Worm (Caenorhabditis elegans) whole organism, late embryonic: ENCODE results near the gene tbh-1.

Experiments
- C38D4.7 ChIP-seq: fragments of 200-800 bp; sonication (Bioruptor generic); optimal IDR thresholded peaks from 2 replicates; lab custom pipeline; 2018; ENCODE audit warnings: mild to moderate bottlenecking, missing genetic modification characterization, moderate library complexity, missing compliant biosample characterization
- F13H6.1 ChIP-seq: sonication (generic microtip); optimal IDR thresholded peaks from 2 replicates; lab custom pipeline; 2016; ENCODE audit warnings: missing genetic modification characterization, missing compliant biosample characterization
- Y22D7AL.16 ChIP-seq: sonication (generic microtip); optimal IDR thresholded peaks from 2 replicates; lab custom pipeline; 2016; ENCODE audit warnings: missing genetic modification characterization, missing compliant biosample characterization
- ahr-1 ChIP-seq: sonication (generic microtip); optimal IDR thresholded peaks from 2 replicates; lab custom pipeline; 2016; ENCODE audit warnings: missing genetic modification characterization, missing compliant biosample characterization
- ceh-18 ChIP-seq: sonication (generic microtip); optimal IDR thresholded peaks from 2 replicates; lab custom pipeline; 2016; ENCODE audit warnings: missing genetic modification characterization, missing compliant biosample characterization
- ceh-19 ChIP-seq: fragments of 200-800 bp; sonication (Bioruptor generic); optimal IDR thresholded peaks from 2 replicates; lab custom pipeline; 2018; ENCODE audit warnings: mild to moderate bottlenecking, missing genetic modification characterization, missing compliant biosample characterization
- ceh-30 ChIP-seq: fragments of 150-350 bp; optimal IDR thresholded peaks from 2 replicates; lab custom pipeline; 2014; ENCODE audit warnings: missing biosample characterization, missing genetic modification characterization
- ceh-31 ChIP-seq: sonication (generic microtip); optimal IDR thresholded peaks from 2 replicates; lab custom pipeline; 2016; ENCODE audit warnings: missing genetic modification characterization, missing compliant biosample characterization
- ceh-34 ChIP-seq: sonication (generic microtip); optimal IDR thresholded peaks from 2 replicates; lab custom pipeline; 2016; ENCODE audit warnings: mild to moderate bottlenecking, missing genetic modification characterization, missing compliant biosample characterization
- ceh-45 ChIP-seq: fragments of 200-800 bp; sonication (Bioruptor generic); IDR thresholded peaks from 2 replicates; pipeline ENCODE4 v1.3.6; 2022; ENCODE audit warnings: missing genetic modification reagents, missing genetic modification characterization, missing compliant biosample characterization
- ceh-48 ChIP-seq: sonication (generic microtip); optimal IDR thresholded peaks from 2 replicates; lab custom pipeline; 2016; ENCODE audit warnings: missing genetic modification characterization, inconsistent platforms, missing compliant biosample characterization
- ceh-6 ChIP-seq: fragments of 200-800 bp; sonication (Bioruptor generic); optimal IDR thresholded peaks from 2 replicates; lab custom pipeline; 2018; ENCODE audit warnings: mild to moderate bottlenecking, missing genetic modification characterization, missing compliant biosample characterization
- ceh-9 ChIP-seq: sonication (generic microtip); optimal IDR thresholded peaks from 2 replicates; lab custom pipeline; 2016; ENCODE audit warnings: mild to moderate bottlenecking, missing genetic modification characterization, inconsistent platforms, missing compliant biosample characterization
- che-1 ChIP-seq: sonication (generic microtip); optimal IDR thresholded peaks from 2 replicates; lab custom pipeline; 2016; ENCODE audit warnings: mild to moderate bottlenecking, missing genetic modification characterization, missing compliant biosample characterization
- dmd-4 ChIP-seq: sonication (generic microtip); optimal IDR thresholded peaks from 2 replicates; lab custom pipeline; 2016; ENCODE audit warnings: borderline replicate concordance, missing genetic modification characterization, missing compliant biosample characterization
- elt-2 ChIP-seq: sonication (generic microtip); optimal IDR thresholded peaks from 2 replicates; lab custom pipeline; 2016; ENCODE audit warnings: missing genetic modification reagents, missing genetic modification characterization, missing compliant biosample characterization
- eyg-1 ChIP-seq: sonication (generic microtip); optimal IDR thresholded peaks from 2 replicates; lab custom pipeline; 2016; ENCODE audit warnings: missing genotype, missing genetic modification characterization, missing compliant biosample characterization
- fkh-6 ChIP-seq: sonication (generic microtip); optimal IDR thresholded peaks from 2 replicates; lab custom pipeline; 2016; ENCODE audit warnings: missing genetic modification characterization, missing compliant biosample characterization
- hlh-13 ChIP-seq: fragments of 200-800 bp; sonication (Bioruptor generic); optimal IDR thresholded peaks from 2 replicates; lab custom pipeline; 2018; ENCODE audit warnings: mild to moderate bottlenecking, missing genetic modification characterization, missing compliant biosample characterization
- hlh-15 ChIP-seq: sonication (generic microtip); optimal IDR thresholded peaks from 2 replicates; lab custom pipeline; 2016; ENCODE audit warnings: missing genetic modification characterization, missing compliant biosample characterization
- hlh-30 ChIP-seq: sonication (generic microtip); optimal IDR thresholded peaks from 2 replicates; lab custom pipeline; 2017; ENCODE audit warnings: antibody characterized with exemption, missing genetic modification characterization, missing compliant biosample characterization; ENCODE audit not compliant: insufficient read depth
- hlh-6 ChIP-seq: sonication (generic microtip); optimal IDR thresholded peaks from 2 replicates; lab custom pipeline; 2016; ENCODE audit warnings: missing genotype, missing genetic modification characterization, missing compliant biosample characterization
- lin-11 ChIP-seq: fragments of 200-800 bp; sonication (Bioruptor generic); optimal IDR thresholded peaks from 2 replicates; lab custom pipeline; 2018; ENCODE audit warnings: mild to moderate bottlenecking, missing genetic modification characterization, missing compliant biosample characterization
- nhr-11 ChIP-seq: fragments of 150-350 bp; optimal IDR thresholded peaks from 2 replicates; lab custom pipeline; 2014; ENCODE audit warnings: missing biosample characterization, missing genetic modification characterization
- npax-4 ChIP-seq: sonication (generic microtip); optimal IDR thresholded peaks from 2 replicates; lab custom pipeline; 2016; ENCODE audit warnings: missing genetic modification characterization, missing compliant biosample characterization
- pat-9 ChIP-seq: fragments of 200-800 bp; sonication (Bioruptor generic); optimal IDR thresholded peaks from 2 replicates; lab custom pipeline; 2018; ENCODE audit warnings: mild to moderate bottlenecking, missing genetic modification characterization, moderate library complexity, missing compliant biosample characterization
- pha-4 ChIP-seq: fragments of 150-350 bp; optimal IDR thresholded peaks from 2 replicates; lab custom pipeline; 2018; ENCODE audit warnings: missing biosample characterization, missing genetic modification reagents, missing genetic modification characterization
- pqm-1 ChIP-seq: sonication (generic microtip); optimal IDR thresholded peaks from 2 replicates; lab custom pipeline; 2016; ENCODE audit warnings: missing genetic modification characterization, missing compliant biosample characterization
- pros-1 ChIP-seq: fragments of 150-350 bp; optimal IDR thresholded peaks from 2 replicates; lab custom pipeline; 2014; ENCODE audit warnings: missing biosample characterization, missing genetic modification reagents, missing genetic modification characterization
- ref-2 ChIP-seq: sonication (generic microtip); optimal IDR thresholded peaks from 2 replicates; lab custom pipeline; 2016; ENCODE audit warnings: missing genetic modification characterization, missing compliant biosample characterization
- rnt-1 ChIP-seq: sonication (generic microtip); optimal IDR thresholded peaks from 2 replicates; lab custom pipeline; 2016; ENCODE audit warnings: missing genetic modification characterization, missing compliant biosample characterization
- sdc-2 ChIP-seq: sonication (generic microtip); optimal IDR thresholded peaks from 2 replicates; lab custom pipeline; 2016; ENCODE audit warnings: missing genotype, missing genetic modification characterization, missing compliant biosample characterization
- tbx-2 ChIP-seq: sonication (generic microtip); optimal IDR thresholded peaks from 2 replicates; lab custom pipeline; 2016; ENCODE audit warnings: missing genetic modification characterization, missing compliant biosample characterization
- ttx-3 ChIP-seq: sonication (generic microtip); optimal IDR thresholded peaks from 2 replicates; lab custom pipeline; 2016; ENCODE audit warnings: missing genetic modification reagents, missing genetic modification characterization, missing compliant biosample characterization
- unc-42 ChIP-seq: sonication (generic microtip); optimal IDR thresholded peaks from 2 replicates; lab custom pipeline; 2016; ENCODE audit warnings: missing genotype, missing genetic modification characterization, missing compliant biosample characterization
- unc-55 ChIP-seq: sonication (generic microtip); optimal IDR thresholded peaks from 2 replicates; lab custom pipeline; 2017; ENCODE audit warnings: missing biosample characterization, missing genetic modification reagents, missing genetic modification characterization
- zip-5 ChIP-seq: sonication (generic microtip); optimal IDR thresholded peaks from 2 replicates; lab custom pipeline; 2016; ENCODE audit warnings: missing genetic modification characterization, missing compliant biosample characterization

tbh-1 gene

ce11 chrX:15504795-15505194, at the start of gene tbh-1:
tbh-1 (minus strand) TSS chrX:15504895.
- TF ChIP-seq sdc-2 (no peak), pqm-1 (tag; lab: Kevin White, UChicago) (no peak), ttx-3 (tag; lab: Kevin White, UChicago) (no peak), fkh-6 (tag; lab: Kevin White, UChicago) (no peak), ceh-18 (tag; lab: Kevin White, UChicago) (no peak), ceh-34 (tag; lab: Kevin White, UChicago) (no peak), Y22D7AL.16 (tag; lab: Kevin White, UChicago) (no peak), eyg-1 (tag; lab: Kevin White, UChicago) (no peak)

ce11 chrX:15552024-15552769, 47.5 kb upstream of the tbh-1 start:
- peak; percentile 83 for TF ChIP-seq unc-42 (tag; lab: Kevin White, UChicago)
- TF ChIP-seq ceh-31: no peak
- no peak for TF ChIP-seq ceh-18 (tag; lab: Kevin White, UChicago)
- TF ChIP-seq elt-2: no peak
- no peak for TF ChIP-seq hlh-30 (tag; lab: Kevin White, UChicago)

- TF ChIP-seq unc-42 (tag; lab: Kevin White, UChicago) (peak; percentile 72), nhr-11 (tag; lab: Kevin White, UChicago) (no peak)
Measured at ce11 chrX:15550769-15551168, 46.1 kb upstream of the tbh-1 start.

DNA sequence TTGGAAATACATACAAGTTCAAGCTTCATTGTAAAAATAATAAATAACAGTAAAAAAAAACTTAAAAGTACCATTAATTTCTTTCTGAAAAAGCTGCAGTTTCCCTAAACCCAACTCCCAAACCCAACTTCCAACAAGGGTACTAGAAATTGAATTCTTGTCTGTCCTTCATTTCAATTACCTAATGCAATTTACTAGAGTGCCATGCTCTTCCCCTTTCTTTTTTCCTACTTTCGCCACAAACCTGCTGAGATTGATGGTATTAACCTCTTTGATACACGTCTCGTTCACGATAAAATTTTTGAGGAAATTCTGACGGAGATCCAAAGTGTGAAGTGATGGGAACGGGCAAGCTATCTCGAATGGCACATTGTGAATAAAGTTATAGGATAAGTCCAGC, 43.2 kb upstream of the tbh-1 start:
- TF ChIP-seq unc-42 (tag; lab: Kevin White, UChicago) (peak; percentile 74), ceh-6 (GFP tag; lab: Kevin White, UChicago) (no peak)

ce11 chrX:15546943-15547342, 42.2 kb upstream of the tbh-1 start:
- TF ChIP-seq tbx-2: no peak
- TF ChIP-seq ceh-19 (GFP tag; lab: Kevin White, UChicago): no peak
- TF ChIP-seq eyg-1 (tag; lab: Kevin White, UChicago): no peak
- no peak for TF ChIP-seq elt-2
- TF ChIP-seq Y22D7AL.16 (tag; lab: Kevin White, UChicago): no peak

- peak; percentile 75 for TF ChIP-seq ceh-19 (GFP tag; lab: Kevin White, UChicago)
- TF ChIP-seq ceh-30 (tag; lab: Kevin White, UChicago): no peak
- no peak for TF ChIP-seq pha-4 (tag; lab: Kevin White, UChicago)
- TF ChIP-seq pat-9: no peak
- peak; percentile 88 for TF ChIP-seq ceh-34 (tag; lab: Kevin White, UChicago)
Measured at ce11 chrX:15545485-15545884, 40.8 kb upstream of the tbh-1 start.

DNA sequence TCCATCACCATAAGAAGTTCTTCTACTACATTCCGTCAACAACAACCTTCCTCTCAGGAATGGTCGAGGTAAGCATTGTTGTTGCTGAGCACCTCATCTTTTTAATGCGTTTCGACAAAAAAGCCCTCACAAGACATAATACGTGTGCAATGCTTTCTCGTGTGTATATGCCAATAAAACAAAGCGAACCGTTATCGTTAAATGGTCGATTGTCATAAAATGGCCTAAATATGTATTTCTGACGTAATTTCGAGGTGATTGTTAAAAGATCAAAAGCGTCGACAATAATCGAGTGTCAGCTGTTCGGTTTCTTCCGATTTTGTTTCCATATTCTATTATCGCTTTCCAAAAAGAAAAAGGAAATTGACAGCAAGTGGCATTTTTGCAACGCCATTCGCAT, 40.0 kb upstream of the tbh-1 start:
- TF ChIP-seq ceh-6 (GFP tag; lab: Kevin White, UChicago) (no peak), che-1 (no peak), pqm-1 (tag; lab: Kevin White, UChicago) (no peak), hlh-13 (GFP tag; lab: Kevin White, UChicago) (no peak), rnt-1 (no peak), ceh-9 (tag; lab: Kevin White, UChicago) (no peak), F13H6.1 (no peak), pros-1 (tag; lab: Kevin White, UChicago) (no peak)

DNA sequence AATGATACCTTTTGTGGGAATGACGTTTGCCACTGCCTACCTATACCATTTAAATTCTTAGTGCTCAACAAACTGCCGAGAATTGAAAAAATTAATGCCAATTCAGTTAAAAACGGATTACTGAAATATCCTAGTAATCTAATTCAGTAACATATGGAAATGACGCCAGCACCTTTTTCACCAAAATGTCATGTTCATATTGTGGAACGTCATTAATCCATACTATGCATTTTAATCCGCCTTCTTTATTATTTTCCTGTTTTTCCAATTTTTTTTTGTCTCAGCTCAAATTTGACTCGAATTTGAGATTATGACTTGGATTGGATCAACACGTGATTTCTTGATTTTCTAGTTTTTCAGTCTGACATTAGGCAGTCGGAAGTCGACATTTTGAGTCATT, 36.7 kb upstream of the tbh-1 start:
- TF ChIP-seq zip-5 (tag; lab: Kevin White, UChicago) (no peak), ceh-45 (GFP tag; lab: Robert Waterston, UW) (no peak), unc-42 (tag; lab: Kevin White, UChicago) (no peak), lin-11 (tag; lab: Kevin White, UChicago) (no peak), hlh-6 (tag; lab: Kevin White, UChicago) (no peak), dmd-4 (tag; lab: Kevin White, UChicago) (no peak), F13H6.1 (no peak), ceh-48 (tag; lab: Kevin White, UChicago) (no peak), hlh-13 (GFP tag; lab: Kevin White, UChicago) (no peak), pha-4 (tag; lab: Kevin White, UChicago) (no peak), hlh-15 (tag; lab: Kevin White, UChicago) (no peak), tbx-2 (no peak), unc-55 (GFP tag; lab: Kevin White, UChicago) (no peak), ref-2 (no peak), npax-4 (tag; lab: Kevin White, UChicago) (no peak), ahr-1 (tag; lab: Kevin White, UChicago) (no peak), ceh-31 (no peak), C38D4.7 (GFP tag; lab: Kevin White, UChicago) (no peak)
